Fruit fly (Drosophila melanogaster) whole organism, embryonic: ENCODE data around the gene PH4alphaSG2.
A peak's percentile ranks its signal among the peaks of the same experiment; 100 is the strongest.

Experiments used
- Aef1 ChIP-seq: fragments of 200-800 bp; sonication (Bioruptor generic); IDR thresholded peaks from 3 replicates; pipeline ENCODE4 v1.3.6; 2022; ENCODE audit warnings: missing biosample characterization, missing genetic modification characterization
- Asciz ChIP-seq: fragments of 200-800 bp; sonication (Bioruptor generic); optimal IDR thresholded peaks from 2 replicates; lab custom pipeline; 2017; ENCODE audit warnings: missing biosample characterization, mild to moderate bottlenecking, missing genetic modification characterization, missing genetic modification reagents
- CG1024 ChIP-seq: fragments of 200-800 bp; sonication (Bioruptor generic); IDR thresholded peaks from 2 replicates; pipeline ENCODE4 v1.3.6; 2022; ENCODE audit warnings: missing biosample characterization, missing genetic modification characterization
- CG10366 ChIP-seq: fragments of 200-800 bp; sonication (Bioruptor generic); IDR thresholded peaks from 2 replicates; pipeline ENCODE4 v1.3.6; 2022; ENCODE audit warnings: missing biosample characterization, missing genetic modification characterization
- CG11398 ChIP-seq: fragments of 200-800 bp; sonication (Bioruptor generic); optimal IDR thresholded peaks from 2 replicates; lab custom pipeline; 2016; ENCODE audit warnings: missing biosample characterization, missing genetic modification characterization
- CG11695 ChIP-seq: fragments of 200-800 bp; sonication (Bioruptor generic); IDR thresholded peaks from 3 replicates; pipeline ENCODE4 v1.3.6; 2022; ENCODE audit warnings: missing biosample characterization, missing genetic modification characterization
- CG12219 ChIP-seq: fragments of 200-800 bp; sonication (Bioruptor generic); optimal IDR thresholded peaks from 3 replicates; lab custom pipeline; 2018; ENCODE audit warnings: missing biosample characterization, mild to moderate bottlenecking, missing genetic modification characterization
- CG12769 ChIP-seq: fragments of 200-800 bp; sonication (Bioruptor generic); optimal IDR thresholded peaks from 2 replicates; lab custom pipeline; 2019; ENCODE audit warnings: missing biosample characterization, mild to moderate bottlenecking, missing genetic modification characterization, moderate library complexity
- CG13424 ChIP-seq: fragments of 200-800 bp; sonication (Bioruptor generic); optimal IDR thresholded peaks from 2 replicates; lab custom pipeline; 2019; ENCODE audit warnings: missing biosample characterization, mild to moderate bottlenecking, missing genetic modification characterization, moderate library complexity
- CG13624 ChIP-seq: fragments of 200-800 bp; sonication (Bioruptor generic); optimal IDR thresholded peaks from 2 replicates; lab custom pipeline; 2016; ENCODE audit warnings: missing biosample characterization, missing genetic modification characterization
- CG14965 ChIP-seq: fragments of 200-800 bp; sonication (Bioruptor generic); optimal IDR thresholded peaks from 2 replicates; lab custom pipeline; 2016; ENCODE audit warnings: missing biosample characterization, missing genetic modification characterization, borderline replicate concordance
- CG15269 ChIP-seq: fragments of 200-800 bp; sonication (Bioruptor generic); optimal IDR thresholded peaks from 2 replicates; lab custom pipeline; 2018; ENCODE audit warnings: missing biosample characterization, mild to moderate bottlenecking, missing genetic modification characterization, moderate library complexity
- CG17385 ChIP-seq: fragments of 200-800 bp; sonication (Bioruptor generic); optimal IDR thresholded peaks from 3 replicates; lab custom pipeline; 2018; ENCODE audit warnings: missing biosample characterization, mild to moderate bottlenecking, missing genetic modification characterization
- CG18011 ChIP-seq: fragments of 200-800 bp; sonication (Bioruptor generic); optimal IDR thresholded peaks from 2 replicates; lab custom pipeline; 2017; ENCODE audit warnings: missing biosample characterization, missing genetic modification characterization, mild to moderate bottlenecking, moderate library complexity, missing genotype
- CG2199 ChIP-seq: fragments of 200-800 bp; sonication (Bioruptor generic); IDR thresholded peaks from 3 replicates; pipeline ENCODE4 v1.3.6; 2022; ENCODE audit warnings: missing biosample characterization, missing genetic modification characterization
- CG30020 ChIP-seq: fragments of 200-800 bp; optimal IDR thresholded peaks from 2 replicates; lab custom pipeline; 2019; ENCODE audit warnings: missing biosample characterization, mild to moderate bottlenecking, missing genetic modification characterization, moderate library complexity
- CG7987 ChIP-seq: fragments of 200-800 bp; sonication (Bioruptor generic); optimal IDR thresholded peaks from 2 replicates; lab custom pipeline; 2018; ENCODE audit warnings: missing biosample characterization, mild to moderate bottlenecking, missing genetic modification characterization, moderate library complexity
- CG9437 ChIP-seq: fragments of 200-800 bp; sonication (Bioruptor generic); optimal IDR thresholded peaks from 2 replicates; lab custom pipeline; 2018; ENCODE audit warnings: missing biosample characterization, mild to moderate bottlenecking, missing genetic modification characterization
- Chrac-16 ChIP-seq: fragments of 200-800 bp; sonication (Bioruptor generic); optimal IDR thresholded peaks from 3 replicates; lab custom pipeline; 2016; ENCODE audit warnings: missing biosample characterization, missing genetic modification characterization
- Dad ChIP-seq: fragments of 200-800 bp; sonication (Bioruptor generic); optimal IDR thresholded peaks from 3 replicates; lab custom pipeline; 2016; ENCODE audit warnings: missing biosample characterization, missing genetic modification characterization
- Dbx ChIP-seq: fragments of 200-800 bp; sonication (Bioruptor generic); IDR thresholded peaks from 3 replicates; pipeline ENCODE4 v1.3.6; 2022; ENCODE audit warnings: missing biosample characterization, missing genetic modification characterization
- Deaf1 ChIP-seq: fragments of 200-800 bp; optimal IDR thresholded peaks from 3 replicates; lab custom pipeline; 2019; ENCODE audit warnings: missing biosample characterization, mild to moderate bottlenecking, missing genetic modification characterization, moderate library complexity
- HLH54F ChIP-seq: fragments of 200-800 bp; sonication (Bioruptor generic); optimal IDR thresholded peaks from 3 replicates; lab custom pipeline; 2016; ENCODE audit warnings: missing biosample characterization, missing genetic modification characterization
- Hey ChIP-seq: fragments of 200-800 bp; sonication (Bioruptor generic); optimal IDR thresholded peaks from 3 replicates; lab custom pipeline; 2018; ENCODE audit warnings: missing biosample characterization, mild to moderate bottlenecking, missing genetic modification characterization
- HmgD ChIP-seq: fragments of 200-800 bp; sonication (Bioruptor generic); optimal IDR thresholded peaks from 3 replicates; lab custom pipeline; 2016; ENCODE audit warnings: missing biosample characterization, missing genetic modification characterization
- Med ChIP-seq: fragments of 200-800 bp; sonication (Bioruptor generic); peaks from one replicate; lab custom pipeline; 2016; ENCODE audit warnings: missing biosample characterization, missing genetic modification characterization, mild to moderate bottlenecking, inconsistent platforms, moderate library complexity
- Meics ChIP-seq: fragments of 200-800 bp; sonication (Bioruptor generic); optimal IDR thresholded peaks from 2 replicates; lab custom pipeline; 2017; ENCODE audit warnings: missing biosample characterization, mild to moderate bottlenecking, missing genetic modification characterization
- Optix ChIP-seq: fragments of 200-800 bp; sonication (Bioruptor generic); IDR thresholded peaks from 3 replicates; pipeline ENCODE4 v1.3.6; 2022; ENCODE audit warnings: missing biosample characterization, missing genetic modification characterization
- Ptx1 ChIP-seq: fragments of 200-800 bp; sonication (Bioruptor generic); IDR thresholded peaks from 2 replicates; pipeline ENCODE4 v1.3.6; 2022; ENCODE audit warnings: missing biosample characterization, missing genetic modification characterization
- Rfx ChIP-seq: fragments of 200-800 bp; sonication (Bioruptor generic); IDR thresholded peaks from 2 replicates; pipeline ENCODE4 v1.3.6; 2022; ENCODE audit warnings: missing biosample characterization, missing genetic modification characterization
- Trl ChIP-seq, 3 experiments: fragments of >200 bp in 2 of 3; fragments of 200-800 bp in 1 of 3; sonication (Bioruptor generic) in 1 of 3; optimal IDR thresholded peaks; 2 replicates in 1 of 3; 3 replicates in 2 of 3; lab custom pipeline; 2016 to 2017; ENCODE audit warnings: missing biosample characterization in 1 of 3, missing genetic modification characterization in 1 of 3
- ac ChIP-seq: fragments of 200-800 bp; sonication (Bioruptor generic); optimal IDR thresholded peaks from 3 replicates; lab custom pipeline; 2017; ENCODE audit warnings: missing biosample characterization, mild to moderate bottlenecking, missing genetic modification characterization
- chinmo ChIP-seq: fragments of 200-800 bp; sonication (Bioruptor generic); IDR thresholded peaks from 4 replicates; pipeline ENCODE4 v1.3.6; 2022; ENCODE audit warnings: missing biosample characterization, missing genetic modification characterization; ENCODE audit not compliant: partially characterized antibody
- chn ChIP-seq: fragments of 200-800 bp; sonication (Bioruptor generic); optimal IDR thresholded peaks from 2 replicates; lab custom pipeline; 2016; ENCODE audit warnings: missing biosample characterization, missing genetic modification characterization
- gcm ChIP-seq: fragments of 200-800 bp; sonication (Bioruptor generic); optimal IDR thresholded peaks from 2 replicates; lab custom pipeline; 2019; ENCODE audit warnings: missing biosample characterization, mild to moderate bottlenecking, missing genetic modification characterization, moderate library complexity
- grn ChIP-seq: fragments of 200-800 bp; sonication (Bioruptor generic); optimal IDR thresholded peaks from 3 replicates; lab custom pipeline; 2017; ENCODE audit warnings: missing biosample characterization, missing genetic modification characterization
- gsb-n ChIP-seq: fragments of 200-800 bp; sonication (Bioruptor generic); optimal IDR thresholded peaks from 3 replicates; lab custom pipeline; 2018; ENCODE audit warnings: missing biosample characterization, mild to moderate bottlenecking, missing genetic modification characterization
- insv ChIP-seq, 2 experiments: fragments of 200-800 bp; sonication (Bioruptor generic); optimal IDR thresholded peaks; 3 replicates each; lab custom pipeline; 2016 to 2018; ENCODE audit warnings: missing biosample characterization in 2 of 2, missing genetic modification characterization in 2 of 2
- knrl ChIP-seq: fragments of 200-800 bp; sonication (Bioruptor generic); IDR thresholded peaks from 3 replicates; pipeline ENCODE4 v1.3.6; 2022; ENCODE audit warnings: missing biosample characterization, missing genetic modification characterization; ENCODE audit not compliant: partially characterized antibody
- lbe ChIP-seq: fragments of 200-800 bp; sonication (Bioruptor generic); optimal IDR thresholded peaks from 2 replicates; lab custom pipeline; 2016; ENCODE audit warnings: missing biosample characterization, mild to moderate bottlenecking, missing genetic modification characterization
- lov ChIP-seq, 2 experiments: fragments of 200-800 bp in 1 of 2; fragments of >200 bp in 1 of 2; sonication (Bioruptor generic) in 1 of 2; IDR thresholded peaks in 1 of 2; optimal IDR thresholded peaks in 1 of 2; 2 replicates in 1 of 2; 3 replicates in 1 of 2; pipeline versions ENCODE4 v1.3.6 to Lab custom; 2017 to 2022; ENCODE audit warnings: missing biosample characterization in 1 of 2, missing genetic modification characterization in 1 of 2
- pb ChIP-seq: fragments of 200-800 bp; sonication (Bioruptor generic); optimal IDR thresholded peaks from 3 replicates; lab custom pipeline; 2016; ENCODE audit warnings: missing biosample characterization, missing genetic modification characterization
- pfk ChIP-seq: fragments of 200-800 bp; sonication (Bioruptor generic); optimal IDR thresholded peaks from 2 replicates; lab custom pipeline; 2018; ENCODE audit warnings: missing biosample characterization, mild to moderate bottlenecking, missing genetic modification characterization, moderate library complexity
- seq ChIP-seq: fragments of 200-800 bp; sonication (Bioruptor generic); IDR thresholded peaks from 2 replicates; pipeline ENCODE4 v1.3.6; 2022; ENCODE audit warnings: missing biosample characterization, missing genetic modification characterization
- ssp ChIP-seq: fragments of 200-800 bp; sonication (Bioruptor generic); IDR thresholded peaks from 2 replicates; pipeline ENCODE4 v1.3.6; 2022; ENCODE audit warnings: missing biosample characterization, missing genetic modification characterization
- tgo ChIP-seq: fragments of 200-800 bp; sonication (Bioruptor generic); IDR thresholded peaks from 3 replicates; pipeline ENCODE4 v1.3.6; 2022; ENCODE audit warnings: missing biosample characterization, missing genetic modification characterization
- toy ChIP-seq: fragments of 200-800 bp; sonication (Bioruptor generic); IDR thresholded peaks from 2 replicates; pipeline ENCODE4 v1.3.6; 2022; ENCODE audit warnings: missing biosample characterization, missing genetic modification characterization

PH4alphaSG2 gene

DNA sequence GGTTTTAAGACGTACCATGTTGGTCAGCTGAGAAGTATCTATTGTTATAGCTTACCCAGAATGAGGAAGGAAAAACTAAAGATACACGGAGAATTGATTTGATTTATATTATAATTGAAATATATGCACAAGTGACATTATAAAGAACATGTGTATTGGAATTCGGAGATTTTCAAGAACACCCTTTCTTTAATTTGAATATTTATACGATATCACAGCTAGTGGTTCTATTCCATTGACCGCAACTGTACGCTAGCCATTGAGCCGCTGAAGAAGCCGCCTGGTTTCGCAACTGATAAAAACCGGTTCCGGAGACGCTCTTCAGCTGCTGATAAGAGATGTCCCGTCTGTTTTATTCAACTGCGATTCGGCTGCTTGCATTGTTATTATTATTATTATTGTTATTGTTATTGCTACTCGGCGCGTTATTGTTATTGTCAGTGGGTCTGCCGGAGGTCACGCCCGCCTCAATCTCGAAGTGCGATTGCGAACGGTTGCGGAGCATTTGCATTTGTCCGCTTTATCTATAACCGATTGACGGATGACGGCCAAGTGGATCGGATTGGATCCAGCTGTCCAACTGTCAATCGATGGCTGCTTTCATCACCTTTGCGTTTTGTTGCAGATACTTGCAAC, 28.1 kb upstream of the PH4alphaSG2 start (continued):
- TF ChIP-seq pfk (GFP tag; lab: Kevin White, UChicago) (no peak), CG2199 (GFP tag; lab: Robert Waterston, UW) (0 out of 3 replicates have a peak, but pooled peaks have one; percentile 45), Dad (no peak), CG14965 (GFP tag; lab: Kevin White, UChicago) (no peak), toy (no peak), ac (no peak), tgo (peak; percentile 24; the same call in 1 of the 3 replicates), grn (GFP tag; lab: Kevin White, UChicago) (no peak), CG1024 (GFP tag; lab: Robert Waterston, UW) (no peak), CG11398 (GFP tag; lab: Kevin White, UChicago) (no peak), Hey (tag; lab: Kevin White, UChicago) (no peak), seq (no peak), Aef1 (GFP tag; lab: Robert Waterston, UW) (no peak), Chrac-16 (GFP tag; lab: Kevin White, UChicago) (no peak), HLH54F (GFP tag; lab: Kevin White, UChicago) (no peak), chn (GFP tag; lab: Kevin White, UChicago) (no peak), CG10366 (no peak; the same call in 1 of the 2 replicates), CG13424 (tag; lab: Kevin White, UChicago) (peak; percentile 41), HmgD (no peak), ssp (GFP tag; lab: Robert Waterston, UW) (no peak), CG12769 (tag; lab: Kevin White, UChicago) (no peak), CG13624 (GFP tag; lab: Kevin White, UChicago) (no peak), Asciz (no peak), CG12219 (GFP tag; lab: Kevin White, UChicago) (peak; percentile 41), lov (optimal IDR thresholded peaks at IDR 0.05; lab: Kevin White, UChicago) (no peak), lov (GFP tag; IDR thresholded peaks at IDR 0.05; lab: Robert Waterston, UW) (no peak), Optix (GFP tag; lab: Robert Waterston, UW) (no peak), CG15269 (peak; percentile 56), Ptx1 (GFP tag; lab: Robert Waterston, UW) (peak; percentile 42; the same call in 1 of the 2 replicates), knrl (GFP tag; lab: Robert Waterston, UW) (no peak), Meics (GFP tag; lab: Kevin White, UChicago) (peak; percentile 33), Rfx (GFP tag; lab: Robert Waterston, UW) (peak; percentile 46; the same call in 1 of the 2 replicates)
- TF ChIP-seq, all 482 proteins: peak for 89

- TF ChIP-seq pb (GFP tag; lab: Kevin White, UChicago) (no peak), Dbx (no peak), CG17385 (GFP tag; lab: Kevin White, UChicago) (no peak), CG18011 (GFP tag; lab: Kevin White, UChicago) (peak; percentile 91)
Measured at dm6 chr3R:30464244-30464643, 25.6 kb upstream of the PH4alphaSG2 start.

DNA sequence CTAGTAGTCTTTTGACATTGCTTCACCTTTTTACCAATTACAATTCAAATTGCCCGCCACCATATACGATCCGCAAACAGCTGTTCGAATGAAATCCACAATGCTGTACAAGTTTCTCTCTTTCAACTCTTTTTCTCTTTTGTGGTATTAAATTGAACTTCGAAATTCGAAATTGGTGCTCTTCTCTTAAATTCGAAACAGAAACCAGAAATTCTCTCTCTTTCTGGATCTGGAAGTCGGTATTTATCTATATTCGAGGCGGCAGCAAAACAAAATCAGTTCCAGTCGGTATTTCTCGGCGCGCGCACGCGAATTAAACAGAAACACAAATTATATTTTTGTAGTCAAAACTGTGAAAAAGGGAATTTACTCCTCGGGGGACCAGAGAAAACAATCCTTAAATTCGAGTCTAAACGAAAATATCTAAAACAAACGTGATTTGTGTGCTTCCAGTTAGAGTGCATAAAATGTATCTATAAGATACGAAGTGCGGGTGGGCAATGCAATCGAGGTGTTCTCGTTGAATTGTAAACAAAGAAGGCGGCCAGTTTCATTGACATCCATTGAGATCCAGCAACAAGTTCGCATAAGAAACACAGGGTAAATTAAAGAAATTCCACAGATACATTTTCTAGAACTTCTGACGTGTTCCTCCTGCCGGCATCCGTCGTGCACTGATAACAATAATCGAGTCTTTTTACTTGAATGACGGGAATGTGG, 23.9 kb upstream of the PH4alphaSG2 start, which contains the start of gene PH4alphaEFB:
Gene PH4alphaEFB, plus strand, starts transcription at position 276 of the 720 bp plus-strand sequence.
- TF ChIP-seq CG9437 (no peak), Med (peak; percentile 43), gcm (GFP tag; lab: Kevin White, UChicago) (peak; percentile 64), insv (GFP tag; optimal IDR thresholded peaks at IDR 0.05; lab: Kevin White, UChicago) (peak in 1 of 2 experiments; percentile 51), CG30020 (tag; lab: Kevin White, UChicago) (peak; percentile 7), CG7987 (GFP tag; lab: Kevin White, UChicago) (peak; percentile 8), gsb-n (tag; lab: Kevin White, UChicago) (peak; percentile 78), lbe (GFP tag; lab: Kevin White, UChicago) (peak; percentile 47), CG11695 (0 out of 3 replicates have a peak, but pooled peaks have one; percentile 21), chinmo (peak; percentile 56; the same call in 1 of the 4 replicates), Deaf1 (peak; percentile 59), Trl (optimal IDR thresholded peaks at IDR 0.05; lab: Kevin White, UChicago) (peak; percentile 84 to 94), Trl (GFP tag; optimal IDR thresholded peaks at IDR 0.05; lab: Kevin White, UChicago) (no peak)
